ENCODE assay signal across 3 worm cellular contexts in the genomic region with DNA sequence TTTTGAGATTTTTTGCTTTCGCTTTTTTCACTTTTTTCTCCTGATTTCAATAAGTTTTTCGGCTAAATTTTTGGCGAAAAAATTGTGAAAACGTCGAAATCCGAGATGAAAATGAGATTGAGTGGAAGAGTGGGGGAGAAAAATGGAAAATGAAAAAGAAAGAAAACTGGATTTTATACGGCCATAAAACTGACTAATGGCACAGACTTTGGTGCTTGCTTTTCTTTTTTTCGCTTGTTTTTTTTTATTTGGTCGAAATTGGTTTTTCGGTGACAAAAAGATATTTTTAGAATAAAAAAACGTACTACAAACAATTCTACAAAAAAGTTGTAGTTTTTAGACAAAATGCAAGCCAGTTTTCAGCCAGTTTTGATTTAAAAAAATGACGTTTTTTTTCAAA.
A peak's percentile ranks its signal among the peaks of the same experiment; 100 is the strongest.
TF ChIP-seq lines count a peak whose summit lies in the region.

No protein-coding gene starts in this region.

TF ChIP-seq in whole organism, L1 larva, 84 proteins besides CTCF, POLR2A, EP300 and RAD21:
- TF ChIP-seq lin-35 (GFP tag; optimal IDR thresholded peaks at IDR 0.05; lab: Kevin White, UChicago) (no peak), blmp-1 (tag; optimal IDR thresholded peaks at IDR 0.05; lab: Kevin White, UChicago) (peak; percentile 13), pax-3 (tag; optimal IDR thresholded peaks at IDR 0.05; lab: Kevin White, UChicago) (no peak), lin-14 (GFP tag; optimal IDR thresholded peaks at IDR 0.05; lab: Kevin White, UChicago) (no peak), pag-3 (tag; optimal IDR thresholded peaks at IDR 0.05; lab: Kevin White, UChicago; ENCODE audit: borderline replicate concordance, insufficient read depth) (no peak), tlp-1 (tag; optimal IDR thresholded peaks at IDR 0.05; lab: Kevin White, UChicago) (no peak), lin-15B (tag; optimal IDR thresholded peaks at IDR 0.05; lab: Kevin White, UChicago) (no peak)

TF ChIP-seq in whole organism, L2 larva, 48 proteins besides CTCF, POLR2A, EP300 and RAD21:
- no peak for TF ChIP-seq dmd-4 (tag; optimal IDR thresholded peaks at IDR 0.05; lab: Kevin White, UChicago)
- peak; percentile 56 for TF ChIP-seq unc-55 (GFP tag; optimal IDR thresholded peaks at IDR 0.05; lab: Kevin White, UChicago)

TF ChIP-seq in whole organism, L3 larva, 47 proteins besides CTCF, POLR2A, EP300 and RAD21:
- TF ChIP-seq nhr-25 (tag; optimal IDR thresholded peaks at IDR 0.05; lab: Kevin White, UChicago) (no peak), elt-1 (tag; optimal IDR thresholded peaks at IDR 0.05; lab: Kevin White, UChicago) (no peak), ama-1 (optimal IDR thresholded peaks at IDR 0.05; lab: Kevin White, UChicago) (no peak), egl-5 (tag; optimal IDR thresholded peaks at IDR 0.05; lab: Kevin White, UChicago) (peak; percentile 83)

Comparison
In these comparisons a context has a peak if more than half of its experiments do, and no peak if none do; other contexts are left out.
1. Of the 22 proteins assayed by ChIP-seq in both whole organism, L1 larva and whole organism, L2 larva: peak only in whole organism, L1 larva: blmp-1; only in whole organism, L2 larva: none; in both: none; in neither: 21.